Fruit fly (Drosophila melanogaster): ENCODE measurements around the gene EMC2A.

DNA sequence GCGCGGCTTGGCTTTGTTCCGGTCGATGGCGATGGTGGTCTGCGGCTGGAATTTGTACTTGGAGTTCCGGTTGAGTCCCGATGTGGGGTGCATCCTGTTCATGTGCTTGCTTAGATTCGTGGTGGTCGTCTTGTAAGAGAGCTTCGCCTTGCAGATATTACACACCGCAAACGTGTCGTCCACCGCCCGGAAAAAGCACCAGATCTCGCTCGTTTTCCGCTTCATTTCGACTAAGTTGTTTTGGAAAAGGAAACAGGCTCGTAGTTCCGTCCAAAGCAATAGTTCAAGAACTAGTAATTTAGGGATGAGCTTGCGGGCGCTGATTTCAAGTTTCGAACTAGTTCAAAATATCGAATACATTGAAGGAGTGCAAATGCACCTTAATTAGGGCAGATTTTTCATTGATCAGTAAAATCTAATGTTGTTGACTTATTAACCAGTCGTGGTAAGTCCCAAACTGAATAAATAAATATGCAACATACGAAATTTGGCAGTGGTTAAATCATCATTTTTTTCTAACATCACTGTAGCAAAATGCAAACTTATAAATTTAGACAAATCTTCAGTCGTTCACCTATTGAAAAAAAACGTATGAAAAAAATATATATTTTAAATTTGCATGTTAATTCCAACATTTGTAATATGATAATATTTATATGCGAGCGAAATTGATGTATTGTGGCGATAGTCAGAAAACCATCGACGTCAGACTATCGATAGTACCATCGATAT, 47.1 kb upstream of the EMC2A start, which contains the start of the genes bdwf and Patr-1:
- TF ChIP-seq CG8478 (optimal IDR thresholded peaks at IDR 0.05) (no peak), CTCF (optimal IDR thresholded peaks at IDR 0.05) (no peak)
